Worm (Caenorhabditis elegans) whole organism, midembryonic: ENCODE results near the gene snt-7.

Source experiments
- T22C8.4 ChIP-seq: fragments of 200-800 bp; sonication (Bioruptor generic); IDR thresholded peaks from 2 replicates; pipeline ENCODE4 v1.3.6; 2022; ENCODE audit warnings: missing genetic modification characterization, missing compliant biosample characterization
- cog-1 ChIP-seq: sonication (generic microtip); optimal IDR thresholded peaks from 2 replicates; lab custom pipeline; 2016; ENCODE audit warnings: missing genetic modification characterization, missing compliant biosample characterization
- flt-1 ChIP-seq: fragments of 200-800 bp; sonication (Bioruptor generic); IDR thresholded peaks from 2 replicates; pipeline ENCODE4 v1.3.6; 2022; ENCODE audit warnings: missing genetic modification characterization, missing compliant biosample characterization
- klf-2 ChIP-seq: fragments of 200-800 bp; sonication (Bioruptor generic); conservative IDR thresholded peaks from 2 replicates; pipeline ENCODE4 v1.3.6; 2022; ENCODE audit warnings: missing genetic modification reagents, missing genetic modification characterization, missing compliant biosample characterization
- med-1 ChIP-seq: sonication (generic microtip); optimal IDR thresholded peaks from 2 replicates; lab custom pipeline; 2017; ENCODE audit warnings: missing genetic modification characterization, mild to moderate bottlenecking, missing compliant biosample characterization, antibody characterized with exemption, missing genetic modification reagents; ENCODE audit not compliant: insufficient read depth
- ref-1 ChIP-seq: fragments of 200-800 bp; sonication (Bioruptor generic); conservative IDR thresholded peaks from 2 replicates; pipeline ENCODE4 v1.3.6; 2022; ENCODE audit warnings: missing genetic modification reagents, missing genetic modification characterization, missing compliant biosample characterization
- tab-1 ChIP-seq: fragments of 200-800 bp; sonication (Bioruptor generic); IDR thresholded peaks from 2 replicates; pipeline ENCODE4 v1.3.6; 2022; ENCODE audit warnings: missing genetic modification characterization, missing compliant biosample characterization
- ztf-23 ChIP-seq: fragments of 200-800 bp; sonication (Bioruptor generic); IDR thresholded peaks from 2 replicates; pipeline ENCODE4 v1.3.6; 2022; ENCODE audit warnings: missing genetic modification reagents, missing genetic modification characterization, missing compliant biosample characterization
- ztf-29 ChIP-seq: fragments of 200-800 bp; sonication (Bioruptor generic); IDR thresholded peaks from 2 replicates; pipeline ENCODE4 v1.3.6; 2022; ENCODE audit warnings: missing genetic modification reagents, missing genetic modification characterization, missing compliant biosample characterization

The snt-7 gene

ce11 chrX:15168424-15168823 lies 30.5 kb downstream of the snt-7 start, which contains the start of gene ocr-3:
ocr-3 (plus strand) TSS chrX:15168724.
- no peak for TF ChIP-seq flt-1
- TF ChIP-seq tab-1 (GFP tag; lab: Robert Waterston, UW) = no peak
- no peak for TF ChIP-seq T22C8.4 (GFP tag; lab: Robert Waterston, UW)
- TF ChIP-seq ztf-23 (GFP tag; lab: Robert Waterston, UW) = no peak
- TF ChIP-seq klf-2 (GFP tag; lab: Robert Waterston, UW) = no peak
- TF ChIP-seq ref-1 = no peak
- no peak for TF ChIP-seq ztf-29
- no peak for TF ChIP-seq cog-1 (tag; lab: Kevin White, UChicago)
- no peak for TF ChIP-seq med-1 (GFP tag; lab: Kevin White, UChicago)

DNA sequence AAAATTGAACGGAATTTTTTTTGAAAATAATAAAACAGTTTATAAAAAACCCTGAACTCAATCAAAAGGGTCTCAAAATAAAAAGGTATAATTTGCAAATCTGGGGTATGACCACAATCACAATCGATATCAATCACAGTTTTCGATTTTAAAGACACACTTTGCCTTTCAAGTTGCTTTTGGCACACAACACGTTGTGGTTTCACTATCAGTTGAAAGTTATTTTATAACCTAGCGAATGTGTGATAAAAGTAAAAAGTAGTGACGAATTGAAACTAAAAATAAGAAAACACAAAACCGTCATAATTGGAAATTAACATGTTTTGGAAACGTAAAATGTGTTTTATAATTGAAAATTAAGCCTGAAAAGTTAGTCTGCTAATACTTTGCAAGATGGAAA lies 31.3 kb downstream of the snt-7 start:
- no peak for TF ChIP-seq ref-1
- no peak for TF ChIP-seq cog-1 (tag; lab: Kevin White, UChicago)
- no peak for TF ChIP-seq klf-2 (GFP tag; lab: Robert Waterston, UW)

ce11 chrX:15166122-15166521 lies 32.8 kb downstream of the snt-7 start, which contains the start of gene T10B10.8:
T10B10.8 (minus strand) TSS chrX:15166222.
- TF ChIP-seq ztf-29 (no peak), ref-1 (no peak), flt-1 (no peak), ztf-23 (GFP tag; lab: Robert Waterston, UW) (no peak), klf-2 (GFP tag; lab: Robert Waterston, UW) (no peak)

- TF ChIP-seq cog-1 (tag; lab: Kevin White, UChicago) (no peak), tab-1 (GFP tag; lab: Robert Waterston, UW) (no peak)
Observed at ce11 chrX:15164108-15164507, 34.8 kb downstream of the snt-7 start, which contains the start of gene T10B10.9. T10B10.9 (plus strand) TSS chrX:15164408.

DNA sequence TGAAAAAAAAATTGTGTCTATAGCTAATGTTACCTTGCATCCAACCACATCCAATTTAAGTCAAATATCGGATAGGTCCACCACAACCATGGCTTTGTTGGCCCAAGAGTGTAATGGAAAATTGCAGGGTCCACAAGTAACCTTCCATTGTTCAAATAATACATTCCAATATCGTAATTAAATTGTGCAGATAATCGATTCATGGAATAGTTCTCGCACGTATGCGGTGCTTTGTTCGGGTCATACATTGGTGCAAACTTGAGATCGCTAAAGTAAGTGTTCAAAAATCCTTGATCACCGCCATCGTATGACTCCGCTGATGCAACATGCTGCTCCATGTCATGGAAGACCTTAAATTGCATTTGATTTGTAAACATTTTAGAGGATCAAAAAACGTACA lies 35.8 kb downstream of the snt-7 start:
- TF ChIP-seq cog-1 (tag; lab: Kevin White, UChicago) = no peak
- TF ChIP-seq klf-2 (GFP tag; lab: Robert Waterston, UW) = no peak
- no peak for TF ChIP-seq med-1 (GFP tag; lab: Kevin White, UChicago)
- no peak for TF ChIP-seq flt-1
- TF ChIP-seq T22C8.4 (GFP tag; lab: Robert Waterston, UW) = no peak
- no peak for TF ChIP-seq ref-1
- TF ChIP-seq tab-1 (GFP tag; lab: Robert Waterston, UW) = no peak
- TF ChIP-seq ztf-29 = no peak
- TF ChIP-seq ztf-23 (GFP tag; lab: Robert Waterston, UW) = no peak

- TF ChIP-seq ref-1 = no peak
Observed at ce11 chrX:15160923-15161322, 38.0 kb downstream of the snt-7 start.

- TF ChIP-seq flt-1 = no peak
- no peak for TF ChIP-seq tab-1 (GFP tag; lab: Robert Waterston, UW)
- no peak for TF ChIP-seq med-1 (GFP tag; lab: Kevin White, UChicago)
- no peak for TF ChIP-seq ztf-29
- TF ChIP-seq ztf-23 (GFP tag; lab: Robert Waterston, UW) = no peak
- TF ChIP-seq ref-1 = no peak
- TF ChIP-seq cog-1 (tag; lab: Kevin White, UChicago) = no peak
- no peak for TF ChIP-seq T22C8.4 (GFP tag; lab: Robert Waterston, UW)
Observed at ce11 chrX:15159362-15159761, 39.6 kb downstream of the snt-7 start.

DNA sequence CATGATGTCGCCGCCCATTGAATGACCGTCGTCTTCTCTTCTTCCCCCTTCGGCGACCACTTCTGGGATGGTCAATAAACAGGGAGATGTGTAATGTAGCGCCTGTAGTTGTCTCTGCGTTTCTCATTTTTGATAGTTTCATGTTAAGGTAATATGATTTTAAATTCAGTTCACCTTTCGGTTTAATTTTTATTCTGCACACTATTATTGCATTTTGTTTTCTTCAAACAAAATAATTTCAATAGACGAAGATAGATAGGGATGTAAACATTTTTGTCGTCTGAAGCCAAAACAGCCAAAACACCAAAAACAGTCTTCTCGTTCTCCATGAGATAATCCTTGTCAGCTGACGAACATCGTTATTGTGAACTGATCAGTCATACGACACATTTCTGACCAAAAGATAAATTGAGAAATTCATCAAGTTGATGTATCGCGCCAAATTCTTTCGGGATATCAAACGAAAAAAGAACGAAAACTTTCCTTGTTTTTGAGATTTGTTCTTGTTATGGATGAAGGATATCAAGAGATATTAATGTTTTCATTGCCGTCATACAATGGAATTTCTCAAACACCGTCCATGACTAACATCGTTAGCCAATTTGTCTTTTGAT lies 40.1 kb downstream of the snt-7 start, which contains the start of gene C11G10.1:
C11G10.1 (minus strand) TSS at position 51 of the 614 bp plus-strand sequence.
- TF ChIP-seq klf-2 (GFP tag; lab: Robert Waterston, UW) (no peak), flt-1 (no peak), T22C8.4 (GFP tag; lab: Robert Waterston, UW) (no peak), ztf-23 (GFP tag; lab: Robert Waterston, UW) (no peak), med-1 (GFP tag; lab: Kevin White, UChicago) (no peak), ztf-29 (no peak), tab-1 (GFP tag; lab: Robert Waterston, UW) (no peak), cog-1 (tag; lab: Kevin White, UChicago) (no peak), ref-1 (no peak)

ce11 chrX:15157854-15158253 lies 41.1 kb downstream of the snt-7 start:
- TF ChIP-seq klf-2 (GFP tag; lab: Robert Waterston, UW) (no peak), ztf-23 (GFP tag; lab: Robert Waterston, UW) (no peak), ref-1 (no peak)

DNA sequence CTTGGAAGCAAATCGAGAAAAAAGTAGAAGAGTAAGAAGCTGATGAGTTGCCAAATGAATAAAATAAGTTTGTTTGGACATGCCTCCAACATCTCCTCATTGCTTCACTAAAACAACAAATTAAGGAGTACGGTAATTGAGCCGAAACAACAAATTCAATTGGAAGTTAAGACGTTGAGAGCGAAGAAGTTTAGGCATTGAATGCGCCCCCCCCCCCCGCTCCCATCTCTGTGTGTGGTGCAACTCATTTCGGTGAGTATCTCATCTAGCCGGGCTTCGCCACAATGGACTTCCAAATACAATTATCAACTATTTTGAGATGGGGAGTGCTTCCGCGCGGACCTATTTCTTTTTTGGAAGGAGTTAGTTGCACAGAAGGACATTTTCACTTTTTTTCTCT lies 43.9 kb downstream of the snt-7 start:
- no peak for TF ChIP-seq klf-2 (GFP tag; lab: Robert Waterston, UW)
- no peak for TF ChIP-seq tab-1 (GFP tag; lab: Robert Waterston, UW)
- no peak for TF ChIP-seq ztf-29
- TF ChIP-seq flt-1 = no peak
- no peak for TF ChIP-seq cog-1 (tag; lab: Kevin White, UChicago)
- TF ChIP-seq ref-1 = no peak
- no peak for TF ChIP-seq ztf-23 (GFP tag; lab: Robert Waterston, UW)
- no peak for TF ChIP-seq T22C8.4 (GFP tag; lab: Robert Waterston, UW)
- TF ChIP-seq med-1 (GFP tag; lab: Kevin White, UChicago) = no peak

DNA sequence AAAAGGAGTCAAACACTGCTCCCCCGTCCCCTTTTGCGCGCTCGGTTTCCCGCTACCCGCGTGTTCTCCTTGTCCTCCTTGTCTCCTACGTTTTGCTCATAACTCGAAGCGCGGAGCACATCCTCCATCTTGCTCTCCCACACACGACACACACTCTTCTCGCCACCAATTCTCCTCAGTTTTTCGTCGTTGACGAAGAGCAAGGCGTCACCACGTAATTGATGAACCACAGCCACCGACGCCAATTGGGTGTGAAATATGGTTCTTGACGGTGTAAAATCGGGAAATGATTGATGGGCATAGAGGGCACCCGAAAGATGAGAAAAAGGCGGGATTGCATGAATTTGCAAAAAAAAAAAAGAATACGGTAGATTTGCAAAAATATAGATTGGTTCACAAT lies 50.1 kb downstream of the snt-7 start:
- TF ChIP-seq tab-1 (GFP tag; lab: Robert Waterston, UW) = no peak
- TF ChIP-seq flt-1 = no peak
- TF ChIP-seq ztf-23 (GFP tag; lab: Robert Waterston, UW) = no peak
- no peak for TF ChIP-seq T22C8.4 (GFP tag; lab: Robert Waterston, UW)
- TF ChIP-seq klf-2 (GFP tag; lab: Robert Waterston, UW) = 0 out of 2 replicates have a peak, but pooled peaks have one; percentile 27
- TF ChIP-seq cog-1 (tag; lab: Kevin White, UChicago) = no peak
- no peak for TF ChIP-seq ref-1
